Worm (Caenorhabditis elegans) whole organism, mixed stage, embryonic: Measurements from ENCODE around the gene C09F12.3.

Experiments
- elt-3 ChIP-seq: fragments of 150-350 bp; optimal IDR thresholded peaks from 2 replicates; lab custom pipeline; 2014; ENCODE audit warnings: missing biosample characterization, missing genetic modification characterization
- lin-32 ChIP-seq: fragments of 200-800 bp; sonication (Bioruptor generic); optimal IDR thresholded peaks from 2 replicates; lab custom pipeline; 2018; ENCODE audit warnings: mild to moderate bottlenecking, missing genetic modification characterization, missing compliant biosample characterization
- nhr-12 ChIP-seq: fragments of 150-350 bp; optimal IDR thresholded peaks from 2 replicates; lab custom pipeline; 2014; ENCODE audit warnings: missing biosample characterization, missing genetic modification characterization
- nhr-237 ChIP-seq: fragments of 150-350 bp; optimal IDR thresholded peaks from 2 replicates; lab custom pipeline; 2014; ENCODE audit warnings: missing biosample characterization, missing genetic modification characterization
- nhr-28 ChIP-seq: fragments of 150-350 bp; optimal IDR thresholded peaks from 2 replicates; lab custom pipeline; 2014; ENCODE audit warnings: missing biosample characterization, missing genetic modification characterization
- pha-4 ChIP-seq: fragments of 150-350 bp; optimal IDR thresholded peaks from 2 replicates; lab custom pipeline; 2018; ENCODE audit warnings: missing biosample characterization, missing genetic modification reagents, missing genetic modification characterization
- snpc-4 ChIP-seq: fragments of 150-350 bp; optimal IDR thresholded peaks from 2 replicates; lab custom pipeline; 2014; ENCODE audit warnings: missing biosample characterization, missing genetic modification characterization
- unc-120 ChIP-seq: sonication (generic microtip); optimal IDR thresholded peaks from 2 replicates; lab custom pipeline; 2017; ENCODE audit warnings: missing genetic modification characterization, missing compliant biosample characterization; ENCODE audit not compliant: poor library complexity, severe bottlenecking
- unc-62 ChIP-seq: fragments of 150-350 bp; optimal IDR thresholded peaks from 2 replicates; lab custom pipeline; 2014; ENCODE audit warnings: missing biosample characterization, missing genetic modification reagents, missing genetic modification characterization

DNA sequence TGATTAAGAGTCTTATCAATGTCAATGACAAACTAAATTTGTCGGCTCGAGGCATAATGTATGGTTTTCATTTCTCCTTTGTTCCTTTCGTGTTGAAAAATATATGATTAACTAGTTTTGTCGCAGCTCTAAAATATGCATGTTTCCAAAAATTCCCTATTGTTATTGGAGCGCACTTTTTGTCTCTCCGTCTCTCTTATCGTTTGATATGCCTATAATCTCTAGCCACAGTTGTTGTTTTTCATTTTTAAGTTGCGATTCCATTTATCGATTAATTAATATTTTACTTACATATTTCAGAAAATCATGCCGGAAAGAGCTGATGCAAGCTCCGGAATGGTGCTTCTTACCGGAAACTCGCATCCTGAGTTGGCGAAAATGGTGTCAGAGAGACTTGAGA lies 30.7 kb upstream of the C09F12.3 start, which contains the start of gene W04G3.5:
- TF ChIP-seq lin-32 = no peak
- TF ChIP-seq elt-3 (tag; lab: Kevin White, UChicago) = no peak
- TF ChIP-seq unc-62 (GFP tag; lab: Kevin White, UChicago) = no peak
- no peak for TF ChIP-seq nhr-12 (tag; lab: Kevin White, UChicago)
- no peak for TF ChIP-seq pha-4 (tag; lab: Kevin White, UChicago)
- TF ChIP-seq nhr-237 (tag; lab: Kevin White, UChicago) = no peak
- no peak for TF ChIP-seq snpc-4 (tag; lab: Kevin White, UChicago)
- TF ChIP-seq nhr-28 = no peak
- no peak for TF ChIP-seq unc-120 (tag; lab: Kevin White, UChicago)
